Fruit fly (Drosophila melanogaster): Measurements from ENCODE around the gene Pkg21D.

dm6 chr2L:815785-816389 lies 25.3 kb upstream of the Pkg21D start, which contains the start of the genes Saf6 and Pex12:
- TF ChIP-seq Snoo (tag; optimal IDR thresholded peaks at IDR 0.05) (no peak), CG8301 (tag; optimal IDR thresholded peaks at IDR 0.05) (no peak), CG13204 (GFP tag; optimal IDR thresholded peaks at IDR 0.05) (no peak), CG14655 (GFP tag; optimal IDR thresholded peaks at IDR 0.05) (no peak), CG4496 (GFP tag; IDR thresholded peaks at IDR 0.05) (no peak), D1 (tag; optimal IDR thresholded peaks at IDR 0.05) (no peak), CG8159 (tag; optimal IDR thresholded peaks at IDR 0.05) (no peak)

Data from whole organism, pupa.